Fruit fly (Drosophila melanogaster) whole organism, wandering third instar larva: Measurements from ENCODE around the gene CG43336.

Experiments
- CG32264 ChIP-seq: fragments of 200-800 bp; sonication (Bioruptor generic); optimal IDR thresholded peaks from 2 replicates; lab custom pipeline; 2016; ENCODE audit warnings: missing biosample characterization, missing genetic modification characterization
- CrebA ChIP-seq: fragments of 200-800 bp; sonication (Bioruptor generic); optimal IDR thresholded peaks from 2 replicates; lab custom pipeline; 2016; ENCODE audit warnings: missing biosample characterization, mild to moderate bottlenecking, missing genetic modification characterization, borderline replicate concordance
- Dfd ChIP-seq: fragments of >200 bp; optimal IDR thresholded peaks from 2 replicates; lab custom pipeline; 2017; ENCODE audit warnings: missing biosample characterization, missing genetic modification characterization
- Dif ChIP-seq: fragments of 200-275, 200-300 bp; sonication (Bioruptor generic); optimal IDR thresholded peaks from 2 replicates; lab custom pipeline; 2018; ENCODE audit warnings: missing biosample characterization, missing genetic modification characterization; ENCODE audit not compliant: partially characterized antibody
- HLH106 ChIP-seq: fragments of 200-800 bp; optimal IDR thresholded peaks from 3 replicates; lab custom pipeline; 2019; ENCODE audit warnings: missing biosample characterization, mild to moderate bottlenecking, missing genetic modification characterization, moderate library complexity
- Hnf4 ChIP-seq: fragments of 200-800 bp; sonication (Bioruptor generic); optimal IDR thresholded peaks from 2 replicates; lab custom pipeline; 2016; ENCODE audit warnings: missing biosample characterization, mild to moderate bottlenecking, missing genetic modification characterization
- Hr78 ChIP-seq: fragments of >200 bp; optimal IDR thresholded peaks from 2 replicates; lab custom pipeline; 2017; ENCODE audit warnings: missing biosample characterization, missing genetic modification characterization
- Hr83 ChIP-seq: fragments of 200-300 bp; sonication (Bioruptor generic); optimal IDR thresholded peaks from 2 replicates; lab custom pipeline; 2016; ENCODE audit warnings: missing biosample characterization, mild to moderate bottlenecking, missing genetic modification characterization, moderate library complexity; ENCODE audit not compliant: poor library complexity, severe bottlenecking
- Mio ChIP-seq: sonication (Bioruptor generic); optimal IDR thresholded peaks from 2 replicates; lab custom pipeline; 2016; ENCODE audit warnings: missing biosample characterization, missing genetic modification characterization
- N ChIP-seq: fragments of >200 bp; optimal IDR thresholded peaks from 2 replicates; lab custom pipeline; 2018; ENCODE audit warnings: missing biosample characterization, missing external identifiers, missing genetic modification characterization
- OdsH ChIP-seq: fragments of 200-800 bp; sonication (Bioruptor generic); optimal IDR thresholded peaks from 2 replicates; lab custom pipeline; 2016; ENCODE audit warnings: missing biosample characterization, mild to moderate bottlenecking, missing genetic modification characterization
- Rel ChIP-seq, 2 experiments: fragments of 200-800 bp; sonication (Bioruptor generic) in 1 of 2; optimal IDR thresholded peaks; 2 replicates in 1 of 2; 3 replicates in 1 of 2; lab custom pipeline; 2016 to 2019; ENCODE audit warnings: mild to moderate bottlenecking in 2 of 2, missing biosample characterization in 2 of 2, missing genetic modification characterization in 2 of 2, moderate library complexity in 1 of 2
- Sp1 ChIP-seq: fragments of 200-800 bp; sonication (Bioruptor generic); optimal IDR thresholded peaks from 3 replicates; lab custom pipeline; 2019; ENCODE audit warnings: missing biosample characterization, mild to moderate bottlenecking, missing genetic modification characterization, moderate library complexity
- br ChIP-seq: fragments of 200-800 bp; sonication (Bioruptor generic); optimal IDR thresholded peaks from 2 replicates; lab custom pipeline; 2016; ENCODE audit warnings: missing biosample characterization, missing genetic modification characterization
- dl ChIP-seq, 2 experiments: fragments of 175-275, 200-275 bp in 1 of 2; fragments of 200-275 bp in 1 of 2; sonication (Bioruptor generic); optimal IDR thresholded peaks; lab custom pipeline; 2018; ENCODE audit warnings: mild to moderate bottlenecking in 2 of 2, missing biosample characterization in 2 of 2, missing genetic modification characterization in 2 of 2, moderate library complexity in 2 of 2; ENCODE audit not compliant: partially characterized antibody in 2 of 2, insufficient read depth in 1 of 2
- dmrt93B ChIP-seq: fragments of 200-800 bp; sonication (Bioruptor generic); optimal IDR thresholded peaks from 2 replicates; lab custom pipeline; 2018; ENCODE audit warnings: missing biosample characterization, mild to moderate bottlenecking, missing genetic modification characterization
- dsf ChIP-seq: sonication (Bioruptor generic); optimal IDR thresholded peaks from 2 replicates; lab custom pipeline; 2016; ENCODE audit warnings: missing biosample characterization, missing genetic modification characterization, borderline replicate concordance
- ey ChIP-seq: fragments of 200-800 bp; sonication (Bioruptor generic); optimal IDR thresholded peaks from 2 replicates; lab custom pipeline; 2016; ENCODE audit warnings: missing biosample characterization, missing genetic modification characterization
- foxo ChIP-seq, 2 experiments: fragments of 200-800 bp; sonication (Bioruptor generic); optimal IDR thresholded peaks; 2 replicates in 1 of 2; 3 replicates in 1 of 2; lab custom pipeline; 2016 to 2017; ENCODE audit warnings: missing biosample characterization in 2 of 2, missing genetic modification characterization in 2 of 2
- fru ChIP-seq: fragments of 200-800 bp; sonication (Bioruptor generic); optimal IDR thresholded peaks from 3 replicates; lab custom pipeline; 2016; ENCODE audit warnings: missing biosample characterization, mild to moderate bottlenecking, missing genetic modification characterization
- h ChIP-seq: fragments of 200-800 bp; sonication (Bioruptor generic); optimal IDR thresholded peaks from 3 replicates; lab custom pipeline; 2016; ENCODE audit warnings: missing biosample characterization, mild to moderate bottlenecking, missing genetic modification characterization
- jim ChIP-seq: fragments of 175-275, 200-325 bp; sonication (Bioruptor generic); optimal IDR thresholded peaks from 2 replicates; lab custom pipeline; 2016; ENCODE audit warnings: missing biosample characterization, mild to moderate bottlenecking, missing genetic modification characterization
- lola ChIP-seq: fragments of >200 bp; optimal IDR thresholded peaks from 2 replicates; lab custom pipeline; 2017; ENCODE audit warnings: missing biosample characterization, missing genetic modification characterization
- pan ChIP-seq: fragments of >200 bp; optimal IDR thresholded peaks from 2 replicates; lab custom pipeline; 2017
- psq ChIP-seq: fragments of 200-800 bp; sonication (Bioruptor generic); optimal IDR thresholded peaks from 3 replicates; lab custom pipeline; 2017; ENCODE audit warnings: missing biosample characterization, mild to moderate bottlenecking, missing genetic modification characterization, moderate library complexity
- rgr ChIP-seq: fragments of 200-800 bp; sonication (Bioruptor generic); optimal IDR thresholded peaks from 3 replicates; lab custom pipeline; 2016; ENCODE audit warnings: missing biosample characterization, mild to moderate bottlenecking, missing genetic modification characterization
- sv ChIP-seq: fragments of 200-800 bp; sonication (Bioruptor generic); optimal IDR thresholded peaks from 3 replicates; lab custom pipeline; 2016; ENCODE audit warnings: missing biosample characterization, missing genetic modification characterization
- usp ChIP-seq: fragments of >200 bp; optimal IDR thresholded peaks from 2 replicates; lab custom pipeline; 2017; ENCODE audit warnings: missing biosample characterization, missing genetic modification characterization
- woc ChIP-seq: sonication (Bioruptor generic); optimal IDR thresholded peaks from 2 replicates; lab custom pipeline; 2016; ENCODE audit warnings: missing biosample characterization, mild to moderate bottlenecking, missing genetic modification characterization

The CG43336 gene

dm6 chr3R:15596022-15596438 is 40.9 kb upstream of the CG43336 start:
- TF ChIP-seq Dif (no peak), lola (GFP tag; lab: Kevin White, UChicago) (no peak), dsf (GFP tag; lab: Kevin White, UChicago) (no peak), br (GFP tag; lab: Kevin White, UChicago) (peak; percentile 24), Mio (GFP tag; lab: Kevin White, UChicago) (no peak), HLH106 (tag; lab: Kevin White, UChicago) (peak; percentile 38), psq (GFP tag; lab: Kevin White, UChicago) (peak; percentile 46), h (GFP tag; lab: Kevin White, UChicago) (peak; percentile 37), fru (GFP tag; lab: Kevin White, UChicago) (peak; percentile 55), Sp1 (GFP tag; lab: Kevin White, UChicago) (peak; percentile 51), woc (GFP tag; lab: Kevin White, UChicago) (no peak), CG32264 (peak; percentile 5), foxo (GFP tag; optimal IDR thresholded peaks at IDR 0.05; lab: Kevin White, UChicago) (peak in 1 of 2 experiments; percentile 55), dl (GFP tag; optimal IDR thresholded peaks at IDR 0.05; lab: Kevin White, UChicago; ENCODE audit: insufficient read depth in 1 of 2, partially characterized antibody in 2 of 2) (no peak), dmrt93B (GFP tag; lab: Kevin White, UChicago) (peak; percentile 36), OdsH (peak; percentile 46), rgr (GFP tag; lab: Kevin White, UChicago) (peak; percentile 19), pan (lab: Kevin White, UChicago) (no peak), ey (GFP tag; lab: Kevin White, UChicago) (peak; percentile 38)

dm6 chr3R:15600138-15600537 is 36.8 kb upstream of the CG43336 start:
- TF ChIP-seq dmrt93B (GFP tag; lab: Kevin White, UChicago) (no peak), ey (GFP tag; lab: Kevin White, UChicago) (no peak)

- TF ChIP-seq dl (GFP tag; optimal IDR thresholded peaks at IDR 0.05; lab: Kevin White, UChicago; ENCODE audit: insufficient read depth in 1 of 2, partially characterized antibody in 2 of 2) (no peak), CrebA (GFP tag; lab: Kevin White, UChicago) (no peak), sv (GFP tag; lab: Kevin White, UChicago) (no peak), ey (GFP tag; lab: Kevin White, UChicago) (no peak), Dif (no peak), CG32264 (no peak), N (no peak), Hr83 (no peak), HLH106 (tag; lab: Kevin White, UChicago) (no peak), Sp1 (GFP tag; lab: Kevin White, UChicago) (no peak), Mio (GFP tag; lab: Kevin White, UChicago) (no peak), fru (GFP tag; lab: Kevin White, UChicago) (no peak), psq (GFP tag; lab: Kevin White, UChicago) (no peak), foxo (GFP tag; optimal IDR thresholded peaks at IDR 0.05; lab: Kevin White, UChicago) (no peak), dmrt93B (GFP tag; lab: Kevin White, UChicago) (no peak), dsf (GFP tag; lab: Kevin White, UChicago) (no peak), Hr78 (GFP tag; lab: Kevin White, UChicago) (no peak)
Observed at dm6 chr3R:15609230-15609629, 27.7 kb upstream of the CG43336 start.

dm6 chr3R:15611692-15612091 is 25.3 kb upstream of the CG43336 start:
- no peak for TF ChIP-seq Rel (GFP tag; optimal IDR thresholded peaks at IDR 0.05; lab: Kevin White, UChicago)
- no peak for TF ChIP-seq Rel (tag; optimal IDR thresholded peaks at IDR 0.05; lab: Kevin White, UChicago)
- peak; percentile 18 for TF ChIP-seq rgr (GFP tag; lab: Kevin White, UChicago)
- no peak for TF ChIP-seq Hnf4 (GFP tag; lab: Kevin White, UChicago)
- peak; percentile 39 for TF ChIP-seq OdsH
- no peak for TF ChIP-seq br (GFP tag; lab: Kevin White, UChicago)
- TF ChIP-seq fru (GFP tag; lab: Kevin White, UChicago): peak; percentile 42
- TF ChIP-seq Hr78 (GFP tag; lab: Kevin White, UChicago): no peak
- peak; percentile 29 for TF ChIP-seq h (GFP tag; lab: Kevin White, UChicago)
- peak; percentile 47 for TF ChIP-seq HLH106 (tag; lab: Kevin White, UChicago)
- peak; percentile 50 for TF ChIP-seq ey (GFP tag; lab: Kevin White, UChicago)
- TF ChIP-seq woc (GFP tag; lab: Kevin White, UChicago): peak; percentile 15
- TF ChIP-seq Sp1 (GFP tag; lab: Kevin White, UChicago): peak; percentile 25
- peak in 1 of 2 experiments; percentile 54 for TF ChIP-seq foxo (GFP tag; optimal IDR thresholded peaks at IDR 0.05; lab: Kevin White, UChicago)

- TF ChIP-seq usp (GFP tag; lab: Kevin White, UChicago) (no peak), CrebA (GFP tag; lab: Kevin White, UChicago) (no peak), jim (GFP tag; lab: Kevin White, UChicago) (no peak), Mio (GFP tag; lab: Kevin White, UChicago) (no peak), Dif (no peak), br (GFP tag; lab: Kevin White, UChicago) (no peak), Dfd (no peak)
Observed at dm6 chr3R:15613875-15614274, 23.1 kb upstream of the CG43336 start.
